Worm (Caenorhabditis elegans): ENCODE measurements around the gene Y8A9A.2.

The Y8A9A.2 gene

ce11 chrII:3775719-3776118 is 19.7 kb upstream of the Y8A9A.2 start, which contains the start of gene T24E12.3:
Gene T24E12.3 (plus strand): TSS chrII:3776019.
- no peak for TF ChIP-seq unc-55 (GFP tag; optimal IDR thresholded peaks at IDR 0.05)
- TF ChIP-seq hlh-13 (GFP tag; optimal IDR thresholded peaks at IDR 0.05) = no peak
- no peak for TF ChIP-seq ahr-1 (tag; optimal IDR thresholded peaks at IDR 0.05)
- TF ChIP-seq pat-9 (tag; optimal IDR thresholded peaks at IDR 0.05) = no peak
- no peak for TF ChIP-seq rnt-1 (tag; optimal IDR thresholded peaks at IDR 0.05)
- no peak for TF ChIP-seq hlh-30 (tag; optimal IDR thresholded peaks at IDR 0.05; ENCODE audit: insufficient read depth)
- TF ChIP-seq pax-1 (tag; optimal IDR thresholded peaks at IDR 0.05) = no peak
- TF ChIP-seq ceh-34 (tag; optimal IDR thresholded peaks at IDR 0.05) = no peak
- TF ChIP-seq tbx-7 (tag; optimal IDR thresholded peaks at IDR 0.05) = no peak
- no peak for TF ChIP-seq dmd-4 (tag; optimal IDR thresholded peaks at IDR 0.05; ENCODE audit: borderline replicate concordance)
- TF ChIP-seq fax-1 (tag; optimal IDR thresholded peaks at IDR 0.05) = no peak
- no peak for TF ChIP-seq ets-4 (tag; optimal IDR thresholded peaks at IDR 0.05)

ce11 chrII:3777802-3778201 is 17.6 kb upstream of the Y8A9A.2 start:
- TF ChIP-seq C38D4.7 (GFP tag; optimal IDR thresholded peaks at IDR 0.05) (no peak), nhr-11 (tag; optimal IDR thresholded peaks at IDR 0.05) (no peak), C08G9.2 (tag; optimal IDR thresholded peaks at IDR 0.05) (no peak)

- TF ChIP-seq mec-3 (tag; optimal IDR thresholded peaks at IDR 0.05; ENCODE audit: borderline replicate concordance) (no peak), nfya-1 (tag; optimal IDR thresholded peaks at IDR 0.05) (no peak), fax-1 (tag; optimal IDR thresholded peaks at IDR 0.05) (no peak), pat-9 (tag; optimal IDR thresholded peaks at IDR 0.05) (no peak), unc-55 (GFP tag; optimal IDR thresholded peaks at IDR 0.05) (no peak), elt-2 (tag; optimal IDR thresholded peaks at IDR 0.05) (no peak), sdc-2 (tag; optimal IDR thresholded peaks at IDR 0.05) (no peak), pqm-1 (tag; optimal IDR thresholded peaks at IDR 0.05) (no peak)
These were observed 16.0 kb upstream of the Y8A9A.2 start, which contains the start of gene T24E12.11 for ce11 chrII:3779463-3779862. Gene T24E12.11 (minus strand): TSS chrII:3779563.

- TF ChIP-seq hlh-30 (tag; optimal IDR thresholded peaks at IDR 0.05; ENCODE audit: insufficient read depth) (no peak), ceh-6 (GFP tag; optimal IDR thresholded peaks at IDR 0.05) (no peak), ahr-1 (tag; optimal IDR thresholded peaks at IDR 0.05) (no peak), fax-1 (tag; optimal IDR thresholded peaks at IDR 0.05) (no peak), nhr-11 (tag; optimal IDR thresholded peaks at IDR 0.05) (no peak), fkh-10 (GFP tag; optimal IDR thresholded peaks at IDR 0.05) (no peak)
These were observed 14.2 kb upstream of the Y8A9A.2 start for ce11 chrII:3781238-3781637.

ce11 chrII:3782309-3783000 is 13.0 kb upstream of the Y8A9A.2 start, which contains the start of gene T24E12.2:
Gene T24E12.2 (plus strand): TSS chrII:3782950.
- no peak for TF ChIP-seq ref-2 (tag; optimal IDR thresholded peaks at IDR 0.05)
- TF ChIP-seq odd-2 (tag; optimal IDR thresholded peaks at IDR 0.05) = no peak
- TF ChIP-seq ceh-18 (tag; optimal IDR thresholded peaks at IDR 0.05) = no peak

ce11 chrII:3785257-3785656 is 10.2 kb upstream of the Y8A9A.2 start, which contains the start of gene T24E12.1:
Gene T24E12.1 (plus strand): TSS chrII:3785557.
- TF ChIP-seq nhr-11 (tag; optimal IDR thresholded peaks at IDR 0.05) = no peak
- TF ChIP-seq ceh-9 (tag; optimal IDR thresholded peaks at IDR 0.05) = no peak
- no peak for TF ChIP-seq tbx-7 (tag; optimal IDR thresholded peaks at IDR 0.05)
- no peak for TF ChIP-seq unc-86 (tag; optimal IDR thresholded peaks at IDR 0.05)
- TF ChIP-seq ref-2 (tag; optimal IDR thresholded peaks at IDR 0.05) = no peak
- no peak for TF ChIP-seq C08G9.2 (tag; optimal IDR thresholded peaks at IDR 0.05)
- no peak for TF ChIP-seq hlh-13 (GFP tag; optimal IDR thresholded peaks at IDR 0.05)
- no peak for TF ChIP-seq ceh-45 (GFP tag; IDR thresholded peaks at IDR 0.05)
- no peak for TF ChIP-seq Y22D7AL.16 (tag; optimal IDR thresholded peaks at IDR 0.05)
- no peak for TF ChIP-seq pha-2 (tag; optimal IDR thresholded peaks at IDR 0.05)
- no peak for TF ChIP-seq syd-9 (tag; optimal IDR thresholded peaks at IDR 0.05)
- no peak for TF ChIP-seq rnt-1 (tag; optimal IDR thresholded peaks at IDR 0.05)
